Worm (Caenorhabditis elegans) whole organism, L1 larva: ENCODE results near the gene F48G7.8.

Experiments
- C16A3.4 ChIP-seq: fragments of 150-350 bp; optimal IDR thresholded peaks from 2 replicates; lab custom pipeline; 2014; ENCODE audit warnings: missing biosample characterization, missing genetic modification characterization
- F16B12.6 ChIP-seq: fragments of 150-350 bp; optimal IDR thresholded peaks from 2 replicates; lab custom pipeline; 2014; ENCODE audit warnings: missing biosample characterization, missing genetic modification characterization
- Y116A8C.19 ChIP-seq: sonication (generic microtip); optimal IDR thresholded peaks from 2 replicates; lab custom pipeline; 2016; ENCODE audit warnings: missing compliant biosample characterization, missing genetic modification characterization, borderline replicate concordance
- aha-1 ChIP-seq: fragments of 150-350 bp; optimal IDR thresholded peaks from 2 replicates; lab custom pipeline; 2014; ENCODE audit warnings: missing biosample characterization, missing genetic modification characterization
- alr-1 ChIP-seq: fragments of 200-800 bp; sonication (Bioruptor generic); optimal IDR thresholded peaks from 2 replicates; lab custom pipeline; 2018; ENCODE audit warnings: borderline replicate concordance, mild to moderate bottlenecking, missing genetic modification characterization, missing compliant biosample characterization
- ama-1 ChIP-seq: fragments of 150-350 bp; optimal IDR thresholded peaks from 2 replicates; lab custom pipeline; 2014
- blmp-1 ChIP-seq: fragments of 150-350 bp; optimal IDR thresholded peaks from 2 replicates; lab custom pipeline; 2014; ENCODE audit warnings: missing biosample characterization, missing genetic modification characterization
- ceh-82 ChIP-seq, 3 experiments: fragments of 150-350 bp in 1 of 3; sonication (generic microtip) in 2 of 3; optimal IDR thresholded peaks; 2 replicates each; lab custom pipeline; 2014 to 2017; ENCODE audit warnings: missing biosample characterization in 3 of 3, missing genetic modification characterization in 3 of 3
- ceh-88 ChIP-seq: fragments of 200-800 bp; sonication (Bioruptor generic); IDR thresholded peaks from 2 replicates; pipeline ENCODE4 v1.3.6; 2022; ENCODE audit warnings: missing genetic modification characterization, missing compliant biosample characterization
- ceh-90 ChIP-seq: sonication (generic microtip); optimal IDR thresholded peaks from 2 replicates; lab custom pipeline; 2016; ENCODE audit warnings: missing genetic modification characterization, missing compliant biosample characterization
- ces-1 ChIP-seq: fragments of 150-350 bp; optimal IDR thresholded peaks from 2 replicates; lab custom pipeline; 2014; ENCODE audit warnings: missing biosample characterization, missing genetic modification reagents, missing genetic modification characterization
- dpl-1 ChIP-seq, 3 experiments: fragments of 150-350 bp in 2 of 3; sonication (generic microtip) in 1 of 3; optimal IDR thresholded peaks; 2 replicates each; lab custom pipeline; 2014 to 2017; ENCODE audit warnings: missing biosample characterization in 3 of 3, missing genetic modification characterization in 3 of 3, missing genetic modification reagents in 3 of 3
- efl-1 ChIP-seq, 4 experiments: fragments of 150-350 bp; optimal IDR thresholded peaks in 3 of 4; peaks in 1 of 4; 1 replicate in 1 of 4; 2 replicates in 3 of 4; lab custom pipeline; 2014; ENCODE audit warnings: missing biosample characterization in 2 of 4, missing genetic modification characterization in 2 of 4, missing genetic modification reagents in 2 of 4
- efl-3 ChIP-seq: fragments of 200-800 bp; sonication (Bioruptor generic); optimal IDR thresholded peaks from 2 replicates; lab custom pipeline; 2018; ENCODE audit warnings: mild to moderate bottlenecking, missing genetic modification characterization, missing compliant biosample characterization
- egl-27 ChIP-seq, 2 experiments: fragments of 150-350 bp in 1 of 2; sonication (generic microtip); optimal IDR thresholded peaks; 3 replicates each; lab custom pipeline; 2017 to 2018; ENCODE audit warnings: missing biosample characterization in 2 of 2, missing genetic modification characterization in 2 of 2, missing genetic modification reagents in 2 of 2
- elt-2 ChIP-seq: sonication (generic microtip); optimal IDR thresholded peaks from 2 replicates; lab custom pipeline; 2016; ENCODE audit warnings: missing genetic modification characterization, mild to moderate bottlenecking, inconsistent platforms, missing compliant biosample characterization, missing genetic modification reagents
- fos-1 ChIP-seq: fragments of 150-350 bp; optimal IDR thresholded peaks from 2 replicates; lab custom pipeline; 2014; ENCODE audit warnings: missing biosample characterization, missing genetic modification characterization
- isw-1 ChIP-seq: fragments of 200-800 bp; sonication (Bioruptor generic); IDR thresholded peaks from 2 replicates; pipeline ENCODE4 v1.3.6; 2022; ENCODE audit warnings: missing genetic modification characterization, missing compliant biosample characterization
- lin-14 ChIP-seq: fragments of 200-800 bp; sonication (Bioruptor generic); optimal IDR thresholded peaks from 2 replicates; lab custom pipeline; 2018; ENCODE audit warnings: mild to moderate bottlenecking, missing genetic modification characterization, moderate library complexity, missing compliant biosample characterization
- lin-39 ChIP-seq: fragments of 150-350 bp; optimal IDR thresholded peaks from 2 replicates; lab custom pipeline; 2014; ENCODE audit warnings: missing biosample characterization, missing genetic modification reagents, missing genetic modification characterization
- lir-3 ChIP-seq: sonication (generic microtip); optimal IDR thresholded peaks from 2 replicates; lab custom pipeline; 2016; ENCODE audit warnings: mild to moderate bottlenecking, missing genetic modification characterization, moderate library complexity, missing compliant biosample characterization; ENCODE audit not compliant: poor library complexity
- mab-9 ChIP-seq: fragments of 200-800 bp; sonication (Bioruptor generic); IDR thresholded peaks from 2 replicates; pipeline ENCODE4 v1.3.6; 2022; ENCODE audit warnings: missing genetic modification reagents, missing genetic modification characterization, missing compliant biosample characterization
- mdl-1 ChIP-seq, 2 experiments: fragments of 150-350 bp; optimal IDR thresholded peaks; 2 replicates each; lab custom pipeline; 2014 to 2017; ENCODE audit warnings: missing biosample characterization in 2 of 2, missing genetic modification characterization in 2 of 2, inconsistent platforms in 1 of 2
- nhr-11 ChIP-seq: fragments of 150-350 bp; optimal IDR thresholded peaks from 2 replicates; lab custom pipeline; 2014; ENCODE audit warnings: missing biosample characterization, missing genetic modification characterization
- nhr-19 ChIP-seq: fragments of 200-800 bp; sonication (Bioruptor generic); conservative IDR thresholded peaks from 2 replicates; pipeline ENCODE4 v1.3.6; 2022; ENCODE audit warnings: missing genetic modification characterization, missing compliant biosample characterization
- nhr-20 ChIP-seq: sonication (generic microtip); optimal IDR thresholded peaks from 2 replicates; lab custom pipeline; 2016; ENCODE audit warnings: mild to moderate bottlenecking, missing genetic modification characterization, missing compliant biosample characterization
- nhr-237 ChIP-seq: fragments of 150-350 bp; optimal IDR thresholded peaks from 2 replicates; lab custom pipeline; 2014; ENCODE audit warnings: missing biosample characterization, missing genetic modification characterization
- nhr-76 ChIP-seq: sonication (generic microtip); optimal IDR thresholded peaks from 2 replicates; lab custom pipeline; 2017; ENCODE audit warnings: missing biosample characterization, missing genetic modification characterization
- nhr-84 ChIP-seq: sonication (generic microtip); optimal IDR thresholded peaks from 2 replicates; lab custom pipeline; 2017; ENCODE audit warnings: missing biosample characterization, missing genetic modification characterization
- nhr-90 ChIP-seq: sonication (generic microtip); optimal IDR thresholded peaks from 2 replicates; lab custom pipeline; 2016; ENCODE audit warnings: mild to moderate bottlenecking, missing genetic modification characterization, missing compliant biosample characterization; ENCODE audit not compliant: poor library complexity
- pqm-1 ChIP-seq: sonication (generic microtip); optimal IDR thresholded peaks from 3 replicates; lab custom pipeline; 2017; ENCODE audit warnings: missing biosample characterization, missing genetic modification characterization
- rnt-1 ChIP-seq: sonication (generic microtip); optimal IDR thresholded peaks from 2 replicates; lab custom pipeline; 2016; ENCODE audit warnings: mild to moderate bottlenecking, missing genetic modification characterization, moderate library complexity, missing compliant biosample characterization
- skn-1 ChIP-seq: fragments of 150-350 bp; optimal IDR thresholded peaks from 2 replicates; lab custom pipeline; 2014; ENCODE audit warnings: missing biosample characterization, missing genetic modification characterization
- snpc-4 ChIP-seq: fragments of 150-350 bp; optimal IDR thresholded peaks from 2 replicates; lab custom pipeline; 2014; ENCODE audit warnings: missing biosample characterization, missing genetic modification characterization
- snu-23 ChIP-seq: sonication (generic microtip); optimal IDR thresholded peaks from 2 replicates; lab custom pipeline; 2016; ENCODE audit warnings: missing genetic modification characterization, missing compliant biosample characterization
- tbx-2 ChIP-seq: sonication (generic microtip); optimal IDR thresholded peaks from 2 replicates; lab custom pipeline; 2016; ENCODE audit warnings: missing genetic modification characterization, missing compliant biosample characterization
- unc-62 ChIP-seq: fragments of 150-350 bp; optimal IDR thresholded peaks from 2 replicates; lab custom pipeline; 2014; ENCODE audit warnings: missing biosample characterization, missing genetic modification reagents, missing genetic modification characterization
- unc-86 ChIP-seq: sonication (generic microtip); optimal IDR thresholded peaks from 2 replicates; lab custom pipeline; 2016; ENCODE audit warnings: missing genetic modification characterization, missing compliant biosample characterization
- zag-1 ChIP-seq: fragments of 150-350 bp; optimal IDR thresholded peaks from 2 replicates; lab custom pipeline; 2014; ENCODE audit warnings: missing biosample characterization, missing genetic modification characterization
- ztf-11 ChIP-seq, 2 experiments: sonication (generic microtip); optimal IDR thresholded peaks; 2 replicates each; lab custom pipeline; 2016 to 2017; ENCODE audit warnings: missing genetic modification characterization in 2 of 2, missing biosample characterization in 1 of 2, missing compliant biosample characterization in 1 of 2
- ztf-4 ChIP-seq: fragments of 150-350 bp; optimal IDR thresholded peaks from 2 replicates; lab custom pipeline; 2014; ENCODE audit warnings: missing biosample characterization, missing genetic modification characterization

F48G7.8 gene

DNA sequence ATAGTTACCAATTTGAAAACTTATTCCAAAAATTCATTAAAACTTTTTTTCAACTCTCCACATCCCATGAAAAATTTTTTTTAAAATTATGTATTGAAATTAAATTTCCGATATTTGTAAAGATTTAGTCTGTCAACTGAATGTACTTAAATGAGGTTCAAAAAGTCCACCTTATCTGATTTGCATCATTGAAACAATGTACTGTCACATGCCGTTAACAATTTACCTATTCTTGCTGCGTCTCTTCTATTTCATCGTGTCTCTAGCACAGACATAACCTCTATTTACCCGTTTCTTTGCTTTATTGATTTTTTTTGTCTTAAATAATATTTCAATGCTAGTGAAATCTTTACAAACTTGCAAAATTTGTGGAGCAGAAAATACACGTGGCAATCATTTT lies 17.3 kb downstream of the F48G7.8 start, which contains the start of gene nhr-90 (continued):
- no peak for TF ChIP-seq efl-1 (optimal IDR thresholded peaks at IDR 0.05; lab: Kevin White, UChicago)
- peak in 1 of 2 experiments; percentile 46 for TF ChIP-seq efl-1 (GFP tag; optimal IDR thresholded peaks at IDR 0.05 in 1 of 2; lab: Kevin White, UChicago)
- TF ChIP-seq blmp-1 (tag; lab: Kevin White, UChicago): peak; percentile 0
- no peak for TF ChIP-seq elt-2 (tag; lab: Kevin White, UChicago)
- no peak for TF ChIP-seq nhr-76 (tag; lab: Kevin White, UChicago)
- no peak for TF ChIP-seq ces-1
- TF ChIP-seq isw-1: no peak
- no peak for TF ChIP-seq nhr-84 (tag; lab: Kevin White, UChicago)
- TF ChIP-seq rnt-1 (tag; lab: Kevin White, UChicago): no peak
- no peak for TF ChIP-seq tbx-2 (tag; lab: Kevin White, UChicago)
- no peak for TF ChIP-seq unc-86
- TF ChIP-seq nhr-11 (tag; lab: Kevin White, UChicago): no peak
- TF ChIP-seq, all 84 proteins: peak for 7

ce11 chrV:609671-610070 lies 17.8 kb downstream of the F48G7.8 start, which contains the start of gene srlf-36:
srlf-36 (minus strand) TSS chrV:609771.
- TF ChIP-seq rnt-1 (tag; lab: Kevin White, UChicago): no peak
- TF ChIP-seq skn-1 (tag; lab: Kevin White, UChicago): no peak
- no peak for TF ChIP-seq snu-23 (GFP tag; lab: Kevin White, UChicago)
- no peak for TF ChIP-seq unc-86
- no peak for TF ChIP-seq ceh-90 (tag; lab: Kevin White, UChicago)
- TF ChIP-seq nhr-20 (tag; lab: Kevin White, UChicago): no peak
- no peak for TF ChIP-seq nhr-90 (tag; lab: Kevin White, UChicago)
- TF ChIP-seq, all 84 proteins: peak for 0

DNA sequence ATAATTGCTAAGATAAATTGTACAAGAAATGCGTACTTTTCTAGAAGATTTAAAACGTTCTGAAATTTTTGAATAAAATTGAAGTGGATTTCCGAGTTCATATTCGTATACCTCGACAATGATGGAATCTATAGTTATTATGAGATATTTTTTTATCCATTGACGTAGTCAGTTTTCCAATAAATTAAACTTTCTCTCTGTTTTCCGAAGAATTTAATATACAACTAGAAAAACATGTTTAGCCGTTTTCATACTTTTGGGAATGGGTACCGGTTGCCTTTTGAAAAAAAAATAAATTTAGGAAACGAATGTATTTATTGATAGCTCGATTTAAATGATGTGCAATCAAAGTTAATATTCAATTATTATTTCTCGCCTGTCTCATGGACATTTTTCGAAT lies 18.6 kb downstream of the F48G7.8 start, which contains the start of gene srw-109:
srw-109 (minus strand) TSS at position 101 of the 400 bp plus-strand sequence.
- TF ChIP-seq lir-3 (tag; lab: Kevin White, UChicago) (no peak), ceh-82 (tag; optimal IDR thresholded peaks at IDR 0.05; lab: Kevin White, UChicago) (no peak), lin-39 (tag; lab: Kevin White, UChicago) (no peak), C16A3.4 (no peak), nhr-76 (tag; lab: Kevin White, UChicago) (no peak), aha-1 (tag; lab: Kevin White, UChicago) (no peak), mdl-1 (tag; optimal IDR thresholded peaks at IDR 0.05; lab: Kevin White, UChicago) (no peak), nhr-19 (GFP tag; lab: Robert Waterston, UW) (no peak), snpc-4 (tag; lab: Kevin White, UChicago) (no peak), unc-62 (no peak), ces-1 (no peak), zag-1 (tag; lab: Kevin White, UChicago) (no peak), ztf-11 (tag; optimal IDR thresholded peaks at IDR 0.05; lab: Kevin White, UChicago) (no peak), tbx-2 (tag; lab: Kevin White, UChicago) (no peak), ceh-88 (GFP tag; lab: Robert Waterston, UW) (no peak), skn-1 (tag; lab: Kevin White, UChicago) (no peak), mab-9 (no peak), ama-1 (lab: Kevin White, UChicago) (no peak)

- TF ChIP-seq alr-1 (tag; lab: Kevin White, UChicago) (no peak), lin-14 (GFP tag; lab: Kevin White, UChicago) (no peak), ztf-4 (tag; lab: Kevin White, UChicago) (no peak), ceh-82 (tag; optimal IDR thresholded peaks at IDR 0.05; lab: Kevin White, UChicago) (no peak), nhr-237 (tag; lab: Kevin White, UChicago) (no peak), snpc-4 (tag; lab: Kevin White, UChicago) (no peak), fos-1 (no peak), efl-3 (no peak), dpl-1 (GFP tag; optimal IDR thresholded peaks at IDR 0.05; lab: Kevin White, UChicago) (no peak), F16B12.6 (tag; lab: Kevin White, UChicago) (no peak), elt-2 (tag; lab: Kevin White, UChicago) (no peak), Y116A8C.19 (no peak), pqm-1 (tag; lab: Kevin White, UChicago) (no peak), egl-27 (tag; optimal IDR thresholded peaks at IDR 0.05; lab: Kevin White, UChicago) (no peak)
These were observed 23.4 kb downstream of the F48G7.8 start, which contains the start of gene srlf-37 for ce11 chrV:604105-604504. srlf-37 (minus strand) TSS chrV:604205.
